Worm (Caenorhabditis elegans) whole organism, young adult: ENCODE results near the gene skr-18.

Experiments
- B0261.1 ChIP-seq: sonication (generic microtip); optimal IDR thresholded peaks from 2 replicates; lab custom pipeline; 2016; ENCODE audit warnings: mild to moderate bottlenecking, missing genetic modification characterization, moderate library complexity, missing compliant biosample characterization
- C06A6.2 ChIP-seq: fragments of 200-800 bp; sonication (Bioruptor generic); conservative IDR thresholded peaks from 2 replicates; pipeline ENCODE4 v1.3.6; 2022; ENCODE audit warnings: missing genetic modification characterization, missing compliant biosample characterization
- C17E4.6 ChIP-seq: fragments of 200-800 bp; sonication (Bioruptor generic); IDR thresholded peaks from 2 replicates; pipeline ENCODE4 v1.3.6; 2022; ENCODE audit warnings: missing genetic modification reagents, missing genetic modification characterization, missing compliant biosample characterization
- F23B12.7 ChIP-seq: sonication (generic microtip); optimal IDR thresholded peaks from 2 replicates; lab custom pipeline; 2017; ENCODE audit warnings: missing genetic modification characterization, mild to moderate bottlenecking, missing compliant biosample characterization, antibody characterized with exemption, moderate library complexity; ENCODE audit not compliant: insufficient read depth
- F39B2.1 ChIP-seq: fragments of 200-800 bp; sonication (Bioruptor generic); IDR thresholded peaks from 2 replicates; pipeline ENCODE4 v1.3.6; 2022; ENCODE audit warnings: missing genetic modification reagents, missing genetic modification characterization, missing compliant biosample characterization
- F57A8.1 ChIP-seq: fragments of 200-800 bp; sonication (Bioruptor generic); optimal IDR thresholded peaks from 2 replicates; lab custom pipeline; 2018; ENCODE audit warnings: mild to moderate bottlenecking, missing genetic modification characterization, moderate library complexity, missing compliant biosample characterization
- K11D2.4 ChIP-seq: fragments of 200-800 bp; sonication (Bioruptor generic); IDR thresholded peaks from 2 replicates; pipeline ENCODE4 v1.3.6; 2022; ENCODE audit warnings: missing genetic modification reagents, missing genetic modification characterization, missing compliant biosample characterization
- K12H6.12 ChIP-seq: fragments of 200-800 bp; sonication (Bioruptor generic); optimal IDR thresholded peaks from 2 replicates; lab custom pipeline; 2018; ENCODE audit warnings: mild to moderate bottlenecking, missing genetic modification characterization, missing compliant biosample characterization
- Y53F4B.3 ChIP-seq: fragments of 200-800 bp; sonication (Bioruptor generic); IDR thresholded peaks from 2 replicates; pipeline ENCODE4 v1.3.6; 2022; ENCODE audit warnings: missing genetic modification reagents, missing genetic modification characterization, missing compliant biosample characterization
- aptf-2 ChIP-seq: fragments of 200-800 bp; sonication (Bioruptor generic); conservative IDR thresholded peaks from 2 replicates; pipeline ENCODE4 v1.3.6; 2022; ENCODE audit warnings: missing genetic modification reagents, missing genetic modification characterization, missing compliant biosample characterization
- aptf-3 ChIP-seq: fragments of 200-800 bp; sonication (Bioruptor generic); IDR thresholded peaks from 2 replicates; pipeline ENCODE4 v1.3.6; 2022; ENCODE audit warnings: missing genetic modification characterization, missing compliant biosample characterization
- athp-1 ChIP-seq: sonication (generic microtip); optimal IDR thresholded peaks from 2 replicates; lab custom pipeline; 2017; ENCODE audit warnings: mild to moderate bottlenecking, missing genetic modification characterization, missing compliant biosample characterization
- attf-3 ChIP-seq: fragments of 200-800 bp; sonication (Bioruptor generic); conservative IDR thresholded peaks from 2 replicates; pipeline ENCODE4 v1.3.6; 2022; ENCODE audit warnings: missing genetic modification reagents, missing genetic modification characterization, missing compliant biosample characterization
- ccch-3 ChIP-seq: fragments of 200-800 bp; sonication (Bioruptor generic); optimal IDR thresholded peaks from 2 replicates; lab custom pipeline; 2018; ENCODE audit warnings: mild to moderate bottlenecking, missing genetic modification characterization, missing compliant biosample characterization
- ceh-100 ChIP-seq: fragments of 200-800 bp; sonication (Bioruptor generic); IDR thresholded peaks from 2 replicates; pipeline ENCODE4 v1.3.6; 2022; ENCODE audit warnings: missing genetic modification reagents, missing genetic modification characterization, missing compliant biosample characterization
- ceh-27 ChIP-seq: fragments of 200-800 bp; sonication (Bioruptor generic); optimal IDR thresholded peaks from 2 replicates; lab custom pipeline; 2018; ENCODE audit warnings: mild to moderate bottlenecking, missing genetic modification characterization, moderate library complexity, missing compliant biosample characterization
- ceh-91 ChIP-seq: fragments of 200-800 bp; sonication (Bioruptor generic); IDR thresholded peaks from 2 replicates; pipeline ENCODE4 v1.3.6; 2022; ENCODE audit warnings: missing genetic modification reagents, missing genetic modification characterization, missing compliant biosample characterization
- dpl-1 ChIP-seq: fragments of 150-350 bp; optimal IDR thresholded peaks from 2 replicates; lab custom pipeline; 2014; ENCODE audit warnings: missing biosample characterization, missing genetic modification reagents, missing genetic modification characterization
- egl-18 ChIP-seq: fragments of 200-800 bp; sonication (Bioruptor generic); IDR thresholded peaks from 2 replicates; pipeline ENCODE4 v1.3.6; 2022; ENCODE audit warnings: missing genetic modification reagents, missing genetic modification characterization, missing compliant biosample characterization
- hmg-1.2 ChIP-seq: fragments of 200-800 bp; sonication (Bioruptor generic); IDR thresholded peaks from 2 replicates; pipeline ENCODE4 v1.3.6; 2022; ENCODE audit warnings: missing genetic modification reagents, missing genetic modification characterization, missing compliant biosample characterization
- hrde-1 ChIP-seq: sonication (generic microtip); optimal IDR thresholded peaks from 2 replicates; lab custom pipeline; 2016; ENCODE audit warnings: missing genetic modification characterization, mild to moderate bottlenecking, missing compliant biosample characterization, moderate library complexity, missing genotype, missing genetic modification reagents, borderline replicate concordance
- lin-26 ChIP-seq: fragments of 200-800 bp; sonication (Bioruptor generic); IDR thresholded peaks from 2 replicates; pipeline ENCODE4 v1.3.6; 2022; ENCODE audit warnings: missing genetic modification reagents, missing genetic modification characterization, missing compliant biosample characterization
- lin-40 ChIP-seq: sonication (generic microtip); optimal IDR thresholded peaks from 2 replicates; lab custom pipeline; 2016; ENCODE audit warnings: missing genetic modification characterization, mild to moderate bottlenecking, missing compliant biosample characterization, missing genotype, missing genetic modification reagents
- lin-54 ChIP-seq: fragments of 200-800 bp; sonication (Bioruptor generic); optimal IDR thresholded peaks from 2 replicates; lab custom pipeline; 2018; ENCODE audit warnings: mild to moderate bottlenecking, missing genetic modification characterization, missing compliant biosample characterization
- madf-10 ChIP-seq: sonication (generic microtip); optimal IDR thresholded peaks from 2 replicates; lab custom pipeline; 2016; ENCODE audit warnings: mild to moderate bottlenecking, missing genetic modification characterization, missing compliant biosample characterization
- madf-3 ChIP-seq: fragments of 200-800 bp; sonication (Bioruptor generic); IDR thresholded peaks from 2 replicates; pipeline ENCODE4 v1.3.6; 2022; ENCODE audit warnings: missing genetic modification reagents, missing genetic modification characterization, missing compliant biosample characterization
- mcd-1 ChIP-seq: fragments of 200-800 bp; sonication (Bioruptor generic); IDR thresholded peaks from 2 replicates; pipeline ENCODE4 v1.3.6; 2022; ENCODE audit warnings: missing genetic modification reagents, missing genetic modification characterization, missing compliant biosample characterization
- mel-28 ChIP-seq: sonication (generic microtip); optimal IDR thresholded peaks from 2 replicates; lab custom pipeline; 2016; ENCODE audit warnings: borderline replicate concordance, mild to moderate bottlenecking, missing genetic modification characterization, missing compliant biosample characterization
- nfya-2 ChIP-seq: fragments of 200-800 bp; sonication (Bioruptor generic); IDR thresholded peaks from 2 replicates; pipeline ENCODE4 v1.3.6; 2022; ENCODE audit warnings: missing genetic modification reagents, missing genetic modification characterization, missing compliant biosample characterization
- nfyb-1 ChIP-seq: fragments of 200-800 bp; sonication (Bioruptor generic); IDR thresholded peaks from 2 replicates; pipeline ENCODE4 v1.3.6; 2022; ENCODE audit warnings: missing genetic modification reagents, missing genetic modification characterization, missing compliant biosample characterization
- nhr-179 ChIP-seq: sonication (generic microtip); optimal IDR thresholded peaks from 2 replicates; lab custom pipeline; 2016; ENCODE audit warnings: mild to moderate bottlenecking, missing genetic modification characterization, missing compliant biosample characterization
- nhr-80 ChIP-seq: sonication (generic microtip); optimal IDR thresholded peaks from 2 replicates; lab custom pipeline; 2016; ENCODE audit warnings: missing genetic modification characterization, missing compliant biosample characterization
- rcor-1 ChIP-seq: fragments of 200-800 bp; sonication (Bioruptor generic); IDR thresholded peaks from 2 replicates; pipeline ENCODE4 v1.3.6; 2022; ENCODE audit warnings: missing genetic modification reagents, missing genetic modification characterization, missing compliant biosample characterization
- sea-2 ChIP-seq: fragments of 200-800 bp; sonication (Bioruptor generic); IDR thresholded peaks from 2 replicates; pipeline ENCODE4 v1.3.6; 2022; ENCODE audit warnings: missing genetic modification characterization, missing compliant biosample characterization
- snpc-3.4 ChIP-seq: sonication (generic microtip); optimal IDR thresholded peaks from 2 replicates; lab custom pipeline; 2017; ENCODE audit warnings: missing genetic modification characterization, mild to moderate bottlenecking, missing compliant biosample characterization, antibody characterized with exemption, moderate library complexity, missing genotype, missing genetic modification reagents
- sptf-2 ChIP-seq: fragments of 200-800 bp; sonication (Bioruptor generic); optimal IDR thresholded peaks from 2 replicates; lab custom pipeline; 2018; ENCODE audit warnings: mild to moderate bottlenecking, missing genetic modification characterization, missing compliant biosample characterization
- tbx-9 ChIP-seq: sonication (generic microtip); optimal IDR thresholded peaks from 2 replicates; lab custom pipeline; 2016; ENCODE audit warnings: borderline replicate concordance, missing genetic modification characterization, inconsistent platforms, missing compliant biosample characterization
- unc-130 ChIP-seq: sonication (generic microtip); optimal IDR thresholded peaks from 2 replicates; lab custom pipeline; 2016; ENCODE audit warnings: missing genetic modification reagents, missing genetic modification characterization, missing compliant biosample characterization
- xnd-1 ChIP-seq: sonication (generic microtip); optimal IDR thresholded peaks from 2 replicates; lab custom pipeline; 2016; ENCODE audit warnings: missing genotype, missing genetic modification reagents, missing genetic modification characterization, missing compliant biosample characterization
- zim-3 ChIP-seq: sonication (generic microtip); optimal IDR thresholded peaks from 2 replicates; lab custom pipeline; 2017; ENCODE audit warnings: mild to moderate bottlenecking, missing genetic modification characterization, moderate library complexity, missing compliant biosample characterization
- ztf-25 ChIP-seq: fragments of 200-800 bp; sonication (Bioruptor generic); IDR thresholded peaks from 2 replicates; pipeline ENCODE4 v1.3.6; 2022; ENCODE audit warnings: missing genetic modification reagents, missing genetic modification characterization, missing compliant biosample characterization
- ztf-28 ChIP-seq: fragments of 200-800 bp; sonication (Bioruptor generic); IDR thresholded peaks from 2 replicates; pipeline ENCODE4 v1.3.6; 2022; ENCODE audit warnings: missing genetic modification reagents, missing genetic modification characterization, missing compliant biosample characterization

Gene skr-18

ce11 chrIV:805693-806092 is 10.5 kb upstream of the skr-18 start:
- TF ChIP-seq F57A8.1 (GFP tag; lab: Kevin White, UChicago) (no peak), mcd-1 (no peak), nhr-80 (no peak), nhr-179 (tag; lab: Kevin White, UChicago) (no peak), lin-54 (GFP tag; lab: Kevin White, UChicago) (no peak), F39B2.1 (GFP tag; lab: Robert Waterston, UW) (no peak), ceh-100 (no peak), tbx-9 (tag; lab: Kevin White, UChicago) (no peak), lin-26 (GFP tag; lab: Robert Waterston, UW) (no peak), ccch-3 (GFP tag; lab: Kevin White, UChicago) (no peak), ztf-25 (GFP tag; lab: Robert Waterston, UW) (no peak), lin-40 (no peak), zim-3 (tag; lab: Kevin White, UChicago) (no peak), rcor-1 (GFP tag; lab: Robert Waterston, UW) (no peak)

- TF ChIP-seq F57A8.1 (GFP tag; lab: Kevin White, UChicago): no peak
- no peak for TF ChIP-seq ceh-27
- TF ChIP-seq unc-130 (GFP tag; lab: Kevin White, UChicago): no peak
- TF ChIP-seq nfya-2 (GFP tag; lab: Robert Waterston, UW): no peak
- no peak for TF ChIP-seq zim-3 (tag; lab: Kevin White, UChicago)
- no peak for TF ChIP-seq madf-3 (GFP tag; lab: Robert Waterston, UW)
- no peak for TF ChIP-seq xnd-1 (tag; lab: Kevin White, UChicago)
- no peak for TF ChIP-seq aptf-2 (GFP tag; lab: Robert Waterston, UW)
- no peak for TF ChIP-seq C06A6.2
- no peak for TF ChIP-seq athp-1
- no peak for TF ChIP-seq hrde-1
- TF ChIP-seq hmg-1.2 (GFP tag; lab: Robert Waterston, UW): no peak
- TF ChIP-seq ztf-25 (GFP tag; lab: Robert Waterston, UW): no peak
- TF ChIP-seq ceh-91: no peak
- no peak for TF ChIP-seq egl-18 (GFP tag; lab: Robert Waterston, UW)
- no peak for TF ChIP-seq B0261.1 (tag; lab: Kevin White, UChicago)
- no peak for TF ChIP-seq aptf-3 (GFP tag; lab: Robert Waterston, UW)
- TF ChIP-seq C17E4.6: no peak
Observed at ce11 chrIV:804802-805201, 9.6 kb upstream of the skr-18 start, which contains the start of gene Y55F3BL.4. Y55F3BL.4 (plus strand) TSS chrIV:805102.

- no peak for TF ChIP-seq F23B12.7 (tag; lab: Kevin White, UChicago)
- no peak for TF ChIP-seq ccch-3 (GFP tag; lab: Kevin White, UChicago)
- TF ChIP-seq madf-3 (GFP tag; lab: Robert Waterston, UW): no peak
Observed at ce11 chrIV:801162-801561, 5.9 kb upstream of the skr-18 start.

ce11 chrIV:800518-800917 is 5.3 kb upstream of the skr-18 start, which contains the start of gene mrpl-46:
mrpl-46 (plus strand) TSS chrIV:800818.
- TF ChIP-seq dpl-1 (GFP tag; lab: Kevin White, UChicago) (no peak), nfyb-1 (no peak), K12H6.12 (tag; lab: Kevin White, UChicago) (no peak), K11D2.4 (no peak), mel-28 (no peak), madf-10 (tag; lab: Kevin White, UChicago) (no peak), B0261.1 (tag; lab: Kevin White, UChicago) (no peak), Y53F4B.3 (GFP tag; lab: Robert Waterston, UW) (no peak), aptf-2 (GFP tag; lab: Robert Waterston, UW) (no peak), ztf-28 (GFP tag; lab: Robert Waterston, UW) (no peak), xnd-1 (tag; lab: Kevin White, UChicago) (no peak), snpc-3.4 (tag; lab: Kevin White, UChicago) (no peak), lin-26 (GFP tag; lab: Robert Waterston, UW) (no peak), sea-2 (GFP tag; lab: Robert Waterston, UW) (no peak), ceh-100 (no peak), sptf-2 (GFP tag; lab: Kevin White, UChicago) (no peak), attf-3 (GFP tag; lab: Robert Waterston, UW) (no peak)
